Worm (Caenorhabditis elegans) whole organism, L4 larva: ENCODE results near the gene R13H4.7.
A peak's percentile ranks its signal among the peaks of the same experiment; 100 is the strongest.

Experiments used
- Y75B8A.6 ChIP-seq: fragments of 200-800 bp; sonication (Bioruptor generic); IDR thresholded peaks from 2 replicates; pipeline ENCODE4 v1.3.6; 2022; ENCODE audit warnings: missing genetic modification reagents, missing genetic modification characterization, missing compliant biosample characterization
- aha-1 ChIP-seq: fragments of 150-350 bp; peaks from one replicate; lab custom pipeline; 2014; ENCODE audit warnings: missing biosample characterization, missing genetic modification characterization
- aly-2 ChIP-seq: sonication (generic microtip); optimal IDR thresholded peaks from 2 replicates; lab custom pipeline; 2018; ENCODE audit warnings: missing biosample characterization, missing genetic modification characterization
- daf-16 ChIP-seq, 3 experiments: sonication (generic microtip); optimal IDR thresholded peaks; 2 replicates each; lab custom pipeline; 2016 to 2017; ENCODE audit warnings: missing genetic modification characterization in 3 of 3, missing genetic modification reagents in 3 of 3, mild to moderate bottlenecking in 2 of 3, missing compliant biosample characterization in 2 of 3, missing biosample characterization in 1 of 3, moderate library complexity in 1 of 3
- lsy-2 ChIP-seq, 2 experiments: fragments of 150-350 bp in 1 of 2; sonication (generic microtip) in 1 of 2; optimal IDR thresholded peaks; 2 replicates each; lab custom pipeline; 2014 to 2017; ENCODE audit warnings: missing biosample characterization in 2 of 2, missing genetic modification characterization in 2 of 2
- nhr-237 ChIP-seq: sonication (generic microtip); optimal IDR thresholded peaks from 2 replicates; lab custom pipeline; 2017; ENCODE audit warnings: missing biosample characterization, missing genetic modification characterization
- pqm-1 ChIP-seq: sonication (generic microtip); optimal IDR thresholded peaks from 2 replicates; lab custom pipeline; 2017; ENCODE audit warnings: missing biosample characterization, missing genetic modification characterization
- unc-62 ChIP-seq, 3 experiments: fragments of 150-350 bp in 1 of 3; sonication (generic microtip); optimal IDR thresholded peaks in 2 of 3; peaks in 1 of 3; 1 replicate in 1 of 3; 2 replicates in 2 of 3; lab custom pipeline; 2014 to 2017; ENCODE audit warnings: missing biosample characterization in 3 of 3, missing genetic modification characterization in 3 of 3, missing genetic modification reagents in 3 of 3, missing genotype in 1 of 3
- ztf-11 ChIP-seq: fragments of 150-350 bp; optimal IDR thresholded peaks from 2 replicates; lab custom pipeline; 2014; ENCODE audit warnings: missing biosample characterization, missing genetic modification characterization

DNA sequence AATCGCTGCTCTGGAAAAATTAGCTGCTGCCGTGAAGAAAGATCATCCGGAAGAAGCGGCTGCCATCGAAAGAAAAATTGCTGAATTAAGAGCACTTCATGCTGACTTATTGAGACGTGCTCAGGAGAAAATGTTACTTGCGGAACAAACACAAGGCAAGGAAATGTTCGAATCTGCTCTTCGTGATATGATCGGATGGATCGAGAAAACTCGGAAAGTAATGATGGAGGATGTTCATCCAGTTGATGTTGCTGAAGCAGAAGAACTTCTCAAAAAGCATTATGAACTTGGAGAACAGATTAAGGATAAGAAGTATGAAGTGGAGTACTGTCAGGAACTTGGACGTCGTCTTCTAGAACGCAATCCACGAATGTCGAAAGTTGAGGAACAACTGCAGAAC lies 37.9 kb upstream of the R13H4.7 start:
- no peak for TF ChIP-seq Y75B8A.6 (GFP tag; lab: Robert Waterston, UW)
- TF ChIP-seq aly-2, result no peak
- no peak for TF ChIP-seq lsy-2 (tag; optimal IDR thresholded peaks at IDR 0.05; lab: Kevin White, UChicago)
- no peak for TF ChIP-seq daf-16 (GFP tag; optimal IDR thresholded peaks at IDR 0.05; lab: Kevin White, UChicago)
- no peak for TF ChIP-seq daf-16 (tag; optimal IDR thresholded peaks at IDR 0.05; lab: Kevin White, UChicago)
- TF ChIP-seq unc-62 (GFP tag; optimal IDR thresholded peaks at IDR 0.05 in 1 of 2; lab: Kevin White, UChicago), result no peak
- no peak for TF ChIP-seq unc-62 (tag; optimal IDR thresholded peaks at IDR 0.05; lab: Kevin White, UChicago)
- TF ChIP-seq ztf-11 (tag; lab: Kevin White, UChicago), result no peak
- no peak for TF ChIP-seq pqm-1 (tag; lab: Kevin White, UChicago)
- TF ChIP-seq nhr-237 (tag; lab: Kevin White, UChicago), result no peak
- TF ChIP-seq aha-1 (tag; lab: Kevin White, UChicago), result peak; percentile 93
